Worm (Caenorhabditis elegans) whole organism, L3 larva: ENCODE data around the gene Y17D7B.3.

Source experiments
- fos-1 ChIP-seq: fragments of 150-350 bp; optimal IDR thresholded peaks from 2 replicates; lab custom pipeline; 2014; ENCODE audit warnings: missing biosample characterization, missing genetic modification characterization
- nhr-12 ChIP-seq: fragments of 150-350 bp; optimal IDR thresholded peaks from 2 replicates; lab custom pipeline; 2014; ENCODE audit warnings: missing biosample characterization, missing genetic modification characterization
- nhr-23 ChIP-seq: fragments of 150-350 bp; optimal IDR thresholded peaks from 2 replicates; lab custom pipeline; 2014; ENCODE audit warnings: missing biosample characterization, missing genetic modification reagents, missing genetic modification characterization

DNA sequence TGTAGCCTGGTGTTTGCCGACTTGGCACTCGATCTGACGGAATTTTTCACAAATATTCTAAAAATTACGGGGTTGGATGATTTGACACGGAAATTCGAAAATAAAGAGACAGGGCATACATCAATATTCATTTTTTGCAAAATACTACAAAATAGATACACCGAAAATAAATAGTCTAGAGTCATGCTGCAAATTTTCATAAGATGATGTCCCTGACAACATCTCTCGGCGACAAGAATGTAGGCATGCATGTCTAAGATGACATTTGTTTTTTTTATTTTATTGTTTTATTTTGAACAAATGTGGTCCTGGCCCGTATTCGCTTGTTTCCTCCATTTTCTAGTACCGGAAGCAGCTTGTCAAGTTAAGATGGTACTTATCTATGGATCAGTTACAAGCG, 15.2 kb downstream of the Y17D7B.3 start, which contains the start of gene clec-256:
- TF ChIP-seq fos-1 (tag; lab: Kevin White, UChicago) (no peak), nhr-12 (tag; lab: Kevin White, UChicago) (no peak), nhr-23 (tag; lab: Kevin White, UChicago) (no peak)
